Fruit fly (Drosophila melanogaster) ovary, adult (tissue): ENCODE measurements around the gene mRpL14.
A peak's percentile ranks its signal among the peaks of the same experiment; 100 is the strongest.

Experiments used
- CG17801 ChIP-seq: fragments of 200-800 bp; optimal IDR thresholded peaks from 2 replicates; lab custom pipeline; 2019; ENCODE audit warnings: missing biosample characterization, mild to moderate bottlenecking, missing genetic modification characterization, moderate library complexity; ENCODE audit not compliant: partially characterized antibody

The mRpL14 gene

DNA sequence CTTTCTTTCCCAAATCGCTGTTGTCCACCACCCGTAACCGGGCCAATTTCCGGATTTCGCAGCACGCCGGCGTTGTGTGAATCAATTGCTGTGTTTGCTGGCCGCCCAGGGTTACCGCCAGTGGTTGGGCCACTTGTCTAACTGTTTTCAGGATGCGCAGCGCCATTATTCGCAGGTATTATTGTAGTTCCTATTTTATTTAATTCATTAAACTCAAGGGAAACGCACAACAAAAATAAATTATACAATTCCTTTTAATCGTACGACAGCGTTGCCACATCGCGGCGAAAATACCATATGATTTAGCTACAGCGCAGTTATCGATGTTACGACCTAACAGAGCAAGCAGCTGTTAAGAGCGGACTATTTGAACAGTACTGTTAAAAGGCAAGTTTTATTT lies at the start of gene mRpL14:
Gene mRpL14 (minus strand): TSS at position 280 of the 400 bp plus-strand sequence.
- TF ChIP-seq CG17801 = no peak

DNA sequence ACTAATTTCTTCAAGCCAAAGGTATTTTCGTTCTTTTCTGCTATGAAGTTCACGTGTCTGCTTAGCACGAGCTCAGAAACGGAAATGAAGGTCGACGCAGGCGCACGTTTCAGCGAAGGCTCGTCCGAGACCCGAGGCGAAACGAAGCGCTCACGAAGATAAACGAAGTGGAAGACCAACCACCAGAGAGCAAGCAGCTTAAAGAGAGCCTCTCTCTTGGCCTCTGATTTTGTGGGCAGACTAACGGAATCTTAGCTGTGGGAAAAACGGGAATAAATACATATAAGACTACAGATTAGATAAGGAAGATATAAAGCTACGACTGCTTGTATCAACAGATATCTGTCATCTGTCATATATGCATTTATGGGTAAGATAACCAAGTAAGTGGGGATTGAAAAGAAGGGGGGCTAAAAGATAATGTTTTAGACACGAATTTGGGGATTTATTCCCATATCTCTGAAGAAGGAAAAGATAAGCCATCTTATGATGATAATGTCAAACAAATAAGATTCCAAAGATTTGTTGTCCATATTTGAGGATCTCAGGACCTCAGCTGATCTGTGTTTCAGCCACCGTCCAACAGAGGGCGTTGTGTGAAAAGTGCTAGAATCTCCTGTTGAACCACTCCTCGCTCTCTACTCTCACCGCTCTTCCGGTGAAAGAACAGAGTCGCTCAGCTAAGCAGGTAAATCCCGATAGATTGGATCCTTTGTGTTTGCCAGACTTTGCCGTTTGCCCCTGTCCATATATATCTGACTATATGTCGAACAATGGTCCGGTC lies 43.3 kb upstream of the mRpL14 start, which contains the start of gene PsGEF:
Gene PsGEF (minus strand): TSS at position 86 of the 784 bp plus-strand sequence.
- no peak for TF ChIP-seq CG17801

DNA sequence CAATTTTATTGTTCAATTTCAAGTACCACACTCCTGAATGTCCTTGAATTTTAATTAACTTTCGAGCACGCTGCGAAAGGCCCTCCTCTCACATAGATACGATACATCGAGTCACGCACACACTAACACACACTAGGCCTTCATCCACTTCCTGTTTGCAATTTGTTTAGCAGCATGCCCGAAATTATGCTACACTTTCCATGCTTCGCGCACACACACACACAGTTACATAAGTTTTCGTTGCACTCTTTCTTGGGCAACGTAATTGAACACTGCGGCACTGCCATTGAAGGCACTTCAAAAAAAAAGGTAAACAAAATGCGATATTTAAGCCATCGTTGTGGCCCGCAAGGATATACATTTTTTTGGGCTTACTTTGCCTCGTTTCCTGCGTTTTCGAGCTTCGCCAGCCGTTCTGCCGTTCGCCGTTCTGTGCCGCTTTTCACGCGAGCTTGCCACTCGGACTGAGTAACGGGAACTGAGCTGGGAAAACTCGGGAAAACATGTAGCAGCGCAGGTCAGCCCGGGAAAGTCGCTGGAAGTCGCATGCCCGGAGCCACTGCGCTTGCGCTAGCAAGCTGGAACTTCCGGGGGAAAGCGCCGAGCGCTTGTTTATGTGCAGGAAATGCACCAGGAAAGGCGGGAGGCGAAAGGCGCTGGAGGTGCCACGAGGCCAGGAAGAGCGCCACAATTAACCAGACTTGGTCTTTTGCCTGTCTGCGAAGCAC lies 38.8 kb upstream of the mRpL14 start:
- TF ChIP-seq CG17801 = no peak

DNA sequence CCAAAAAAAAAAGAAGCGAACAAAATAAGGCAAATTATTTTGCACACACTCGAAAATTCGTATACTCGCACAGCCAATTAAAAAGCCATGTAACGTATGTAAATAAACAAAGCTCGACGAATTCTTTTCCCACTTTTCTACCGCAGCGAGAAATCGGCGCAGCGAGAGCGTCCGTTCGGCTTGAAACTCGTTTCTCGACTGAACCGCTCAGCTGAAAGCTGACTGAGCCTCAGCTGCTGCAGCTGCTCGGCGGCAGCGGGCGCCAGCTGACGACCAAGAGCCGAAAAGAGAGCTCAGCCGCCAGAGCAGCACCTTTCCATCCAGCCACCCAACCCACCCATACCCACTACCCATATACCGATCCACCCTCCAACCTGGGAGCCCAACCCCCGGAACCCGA lies 21.7 kb upstream of the mRpL14 start, which contains the start of gene CG2841:
Gene CG2841 (minus strand): TSS at position 186 of the 400 bp plus-strand sequence.
- TF ChIP-seq CG17801 = no peak

DNA sequence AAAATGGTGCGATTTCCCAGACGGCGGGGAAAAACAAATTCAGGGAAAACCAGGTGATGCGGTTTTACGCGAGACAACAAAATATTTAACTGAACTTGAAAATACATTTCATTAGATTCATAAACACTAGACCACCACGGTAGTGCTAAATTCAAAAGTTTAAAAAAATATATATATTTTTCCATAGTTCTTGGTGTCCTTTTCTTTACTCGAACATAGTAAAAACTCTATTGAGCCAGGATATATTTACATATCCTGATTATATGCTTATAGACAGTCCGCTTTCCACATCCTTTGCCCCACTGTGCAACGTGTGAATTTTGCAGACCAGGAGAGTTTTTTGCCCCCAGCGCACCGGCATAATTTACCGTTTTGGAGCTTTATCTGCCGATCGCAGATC lies 21.0 kb upstream of the mRpL14 start:
- no peak for TF ChIP-seq CG17801

DNA sequence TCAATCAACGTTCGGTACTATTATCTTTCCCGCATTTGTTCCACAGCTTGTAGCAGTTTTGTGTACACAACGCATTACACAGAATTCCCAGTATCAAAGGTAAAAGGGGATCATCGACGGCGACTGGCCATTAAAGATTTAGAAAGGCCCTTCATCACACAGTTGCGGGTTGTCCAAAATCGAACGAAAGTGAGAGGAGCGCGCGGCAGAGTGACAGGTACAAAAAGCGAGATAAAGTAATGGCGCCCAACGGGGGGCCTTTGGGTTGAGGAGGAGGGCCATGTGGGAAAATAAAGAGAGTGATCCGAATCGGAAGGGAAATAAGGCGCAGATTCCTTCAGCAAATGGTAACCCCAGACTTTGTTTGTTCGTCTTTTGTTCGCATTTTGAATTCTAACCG lies 19.3 kb upstream of the mRpL14 start:
- TF ChIP-seq CG17801 = no peak

DNA sequence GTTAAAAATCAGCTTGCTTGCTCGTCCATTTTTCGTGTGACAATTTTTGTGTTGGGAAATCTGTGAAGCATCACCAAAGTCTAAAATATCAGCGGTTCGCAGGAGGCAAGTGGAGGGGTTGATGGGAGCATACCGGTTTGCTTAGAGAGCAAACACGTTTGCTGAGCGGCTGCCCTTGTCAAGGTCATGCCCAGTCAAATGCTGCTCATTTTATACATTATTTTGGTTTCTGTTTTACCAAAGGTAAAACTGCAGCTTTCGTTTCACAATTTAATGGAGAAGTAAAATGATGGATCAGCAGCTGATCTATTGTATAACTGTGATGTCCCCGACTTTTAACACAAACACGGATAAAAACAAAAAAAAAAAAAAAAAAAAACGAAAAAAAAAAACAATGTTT lies 18.0 kb upstream of the mRpL14 start:
- TF ChIP-seq CG17801 = no peak

DNA sequence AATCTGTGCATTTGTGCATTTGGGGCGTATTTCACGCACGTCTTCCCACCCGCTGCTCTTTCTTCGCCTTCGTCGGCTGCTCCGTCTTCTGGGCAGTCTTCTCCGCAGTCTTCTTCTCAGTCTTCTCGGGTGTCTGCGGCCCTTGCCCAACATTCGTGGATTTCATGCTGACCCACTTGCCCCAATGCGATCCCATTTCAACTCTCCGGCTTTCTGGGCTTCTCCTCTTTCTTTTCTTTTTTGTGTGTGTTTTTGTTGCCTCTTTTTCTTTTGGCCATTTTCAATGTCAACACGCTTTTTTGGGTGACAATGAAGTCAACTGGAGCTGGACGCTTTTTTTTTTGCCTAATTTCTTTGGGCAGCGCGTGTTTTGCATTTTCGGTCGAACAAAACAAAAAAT lies 16.5 kb upstream of the mRpL14 start:
- peak; percentile 10 for TF ChIP-seq CG17801

DNA sequence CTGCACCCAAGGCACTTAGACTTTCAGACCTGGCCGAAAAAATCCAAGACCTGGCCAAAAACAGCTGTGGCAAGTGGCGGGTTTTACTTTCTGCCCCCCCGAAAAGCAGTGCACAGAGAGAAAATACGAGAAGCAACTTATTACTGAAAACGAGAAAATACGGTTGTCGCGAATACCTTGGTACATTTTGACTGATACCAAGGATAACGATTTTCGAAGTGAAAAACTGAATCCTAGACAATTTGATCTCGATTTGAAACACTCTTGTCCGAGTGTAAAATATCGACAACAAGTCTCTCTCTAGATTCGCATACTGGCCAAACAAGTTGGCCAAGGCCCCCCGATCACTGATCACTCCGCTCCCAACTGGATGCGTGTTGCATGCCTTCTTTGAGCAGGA lies 15.4 kb upstream of the mRpL14 start:
- no peak for TF ChIP-seq CG17801

DNA sequence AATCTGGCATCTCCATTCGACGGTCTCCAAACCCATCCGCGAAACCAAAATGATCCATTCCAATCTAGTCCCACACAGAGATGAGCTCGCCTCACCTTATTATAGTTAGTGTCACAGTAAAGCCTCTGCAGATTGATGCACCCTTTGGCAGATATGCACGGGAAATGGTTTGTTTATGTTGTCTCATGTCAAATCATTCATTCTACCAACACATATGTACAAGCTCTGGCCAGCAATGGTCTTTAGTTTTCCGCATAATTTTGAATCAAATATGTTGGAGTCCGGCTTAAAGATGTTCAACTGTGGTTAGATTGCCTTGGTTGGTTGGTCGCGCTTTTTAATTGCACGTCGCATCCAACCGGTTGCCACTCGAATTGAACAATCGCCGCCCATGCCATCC lies 13.7 kb upstream of the mRpL14 start:
- no peak for TF ChIP-seq CG17801

DNA sequence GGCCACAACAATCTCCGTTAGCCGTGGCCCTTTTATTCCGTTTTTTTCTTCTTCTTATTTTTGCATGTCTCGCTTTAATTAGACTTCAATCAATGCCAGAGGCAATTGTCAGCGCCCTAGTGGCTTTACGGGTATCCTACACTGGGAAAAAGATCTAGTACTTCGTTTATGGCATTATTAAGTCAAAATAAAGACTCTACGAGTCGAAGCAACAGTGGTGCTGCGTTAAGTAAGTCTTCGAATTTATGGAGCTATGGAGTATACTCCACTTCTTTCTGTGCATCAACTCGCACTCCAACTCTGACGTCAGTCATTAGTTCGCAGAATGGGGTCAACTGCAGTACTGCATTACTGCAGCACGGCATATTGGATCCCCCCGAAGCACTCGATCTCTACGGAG lies 12.0 kb upstream of the mRpL14 start:
- no peak for TF ChIP-seq CG17801

DNA sequence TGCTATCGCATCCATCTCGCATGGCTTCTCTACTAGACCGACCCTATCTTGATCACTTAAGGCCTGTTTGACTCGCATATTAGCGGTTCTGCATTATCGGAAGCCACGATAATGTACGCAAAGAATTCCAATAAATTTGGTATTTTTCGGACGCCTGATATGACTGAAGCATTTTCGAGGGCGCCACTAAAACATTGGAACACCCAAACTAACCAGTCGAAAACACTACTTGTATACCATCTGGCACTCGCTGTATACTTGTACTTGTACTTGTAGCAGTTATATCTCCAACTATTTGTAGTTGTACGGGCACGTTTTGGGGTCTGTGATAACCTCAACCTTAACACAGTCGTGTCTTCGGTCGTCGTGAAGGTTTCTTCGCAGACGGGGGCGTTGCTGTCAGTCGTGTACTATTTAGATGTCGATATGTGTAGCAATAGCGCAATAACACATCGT lies 11.1 kb upstream of the mRpL14 start:
- no peak for TF ChIP-seq CG17801

DNA sequence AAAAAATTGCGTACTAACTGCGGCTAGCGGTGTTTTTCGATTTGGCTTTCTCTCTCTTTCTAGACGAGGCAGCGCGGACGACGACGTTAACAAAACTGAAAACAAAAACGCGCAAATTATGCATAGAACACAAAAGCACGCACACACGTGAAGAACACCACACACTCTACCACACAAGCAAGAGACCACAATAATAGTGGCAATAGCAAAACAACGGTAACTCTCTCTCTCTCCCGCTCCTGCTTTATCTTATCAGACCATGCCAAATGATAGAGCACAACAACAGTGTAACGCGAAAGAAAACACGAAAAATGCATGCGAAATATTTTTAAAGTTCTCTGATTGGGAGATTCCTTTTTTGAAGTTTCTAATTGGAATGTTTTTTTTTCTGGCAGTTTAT lies 9.7 kb upstream of the mRpL14 start:
- no peak for TF ChIP-seq CG17801

DNA sequence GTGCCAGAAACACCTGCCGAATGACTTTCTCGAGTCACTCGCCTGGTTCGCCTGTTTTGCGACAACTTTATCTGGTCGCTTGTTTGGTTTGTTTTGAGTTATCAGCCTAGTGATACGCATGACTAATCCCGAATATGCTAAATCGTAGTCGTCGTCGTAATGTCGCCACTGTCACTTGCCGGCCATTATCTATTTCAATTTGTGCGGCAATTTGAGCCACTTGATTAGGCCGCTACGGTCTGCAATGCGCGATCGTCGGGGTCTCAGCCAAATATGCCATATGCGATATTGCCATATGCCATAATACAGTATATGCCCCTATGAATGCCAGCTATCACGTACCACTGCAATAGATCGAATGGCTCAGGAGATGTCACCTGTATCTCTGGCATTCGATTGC lies 8.4 kb upstream of the mRpL14 start:
- TF ChIP-seq CG17801 = no peak

DNA sequence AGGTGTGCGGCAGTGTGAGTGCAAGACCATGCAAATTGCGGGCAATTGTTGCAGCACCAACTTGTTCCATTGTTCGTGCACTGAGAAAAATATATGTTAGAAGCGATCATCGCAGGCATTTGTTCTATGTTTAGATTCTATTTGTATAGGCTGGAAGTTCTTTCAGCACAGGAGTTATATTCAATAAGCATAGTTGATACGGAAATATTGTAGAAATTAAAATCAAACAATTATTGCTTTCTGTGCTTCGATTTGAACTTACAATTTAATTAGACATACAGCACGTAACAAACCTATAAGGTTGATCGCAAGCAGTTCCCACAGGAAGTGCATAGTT lies 5.7 kb upstream of the mRpL14 start:
- no peak for TF ChIP-seq CG17801

DNA sequence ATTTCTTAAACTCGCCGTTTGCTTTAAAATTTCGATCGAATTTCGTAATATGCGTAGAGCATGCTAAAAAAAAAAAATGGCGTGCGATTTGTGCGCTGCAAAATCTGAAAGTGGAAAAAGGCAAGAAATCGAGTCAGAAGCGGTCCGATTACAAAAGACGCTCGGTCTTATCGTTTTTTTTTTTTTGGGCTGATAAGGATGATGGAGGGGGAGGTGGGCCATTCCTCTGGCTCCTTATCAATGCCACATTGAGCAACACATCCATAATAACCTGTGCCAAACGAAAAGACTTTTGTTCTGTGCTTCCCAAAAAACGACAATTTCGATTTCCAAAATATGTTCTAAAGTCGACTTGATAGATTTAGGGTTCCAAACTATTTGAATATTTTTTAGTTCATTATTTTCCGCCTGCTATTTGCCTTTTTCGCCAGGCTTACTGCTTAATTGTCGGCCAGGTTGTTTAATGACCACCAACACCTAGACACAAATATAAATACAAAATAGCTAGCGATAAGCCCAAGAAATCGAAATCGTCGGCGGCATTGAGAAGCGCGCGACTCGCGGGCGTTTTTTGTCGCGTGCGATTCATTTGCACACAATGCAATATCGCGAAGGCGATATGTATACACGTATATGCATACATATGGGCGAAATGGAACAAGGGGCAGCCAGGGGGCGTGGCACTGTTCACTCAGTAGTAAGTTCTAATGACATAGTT lies 5.2 kb upstream of the mRpL14 start:
- no peak for TF ChIP-seq CG17801

DNA sequence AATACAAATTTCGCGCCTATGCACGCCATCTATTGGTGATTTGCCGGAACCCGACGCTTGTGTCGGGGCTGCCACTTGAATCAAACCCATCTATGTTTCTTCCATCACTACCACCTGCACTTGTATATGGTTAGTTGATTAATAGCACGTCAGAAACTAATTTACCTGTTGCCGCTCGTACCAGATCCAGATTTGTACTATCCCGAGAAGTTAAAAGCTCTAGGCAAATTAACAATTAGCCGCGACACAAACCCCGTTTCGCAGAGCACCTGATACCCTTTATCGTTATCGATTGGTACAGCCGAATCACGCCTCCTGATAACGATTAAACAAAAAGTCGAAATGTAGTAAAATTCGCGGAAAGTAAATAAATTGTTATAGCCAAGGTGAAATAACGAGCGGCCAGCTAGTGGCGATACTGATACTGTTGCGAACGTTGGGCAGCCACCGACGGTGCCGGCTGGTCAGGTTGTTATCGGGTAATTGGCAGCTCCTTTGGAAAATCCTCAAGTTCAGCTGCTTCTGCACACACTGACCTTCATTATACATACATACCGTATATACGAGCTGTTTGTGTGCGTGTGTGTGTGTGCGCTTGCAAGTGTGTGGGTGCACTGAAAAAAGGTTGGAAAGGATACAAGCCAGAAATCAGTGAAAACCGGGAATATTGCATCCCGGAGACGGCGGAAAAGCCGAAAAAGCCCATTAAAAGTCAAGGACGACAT lies 4.3 kb downstream of the mRpL14 start:
- peak; percentile 4 for TF ChIP-seq CG17801
